Worm (Caenorhabditis elegans): ENCODE data around the gene ostb-1.

ce11 chrII:7863480-7864125 lies 704 bp upstream of the ostb-1 start:
- peak; percentile 48 for TF ChIP-seq lin-15B (tag; optimal IDR thresholded peaks at IDR 0.05)
- no peak for TF ChIP-seq nhr-76 (tag; optimal IDR thresholded peaks at IDR 0.05)

Data from whole organism, L3 larva.